Worm (Caenorhabditis elegans): ENCODE measurements around the gene dct-6.

ce11 chrIII:5990090-5990489 is 23.9 kb downstream of the dct-6 start:
- no peak for TF ChIP-seq him-1 (tag; optimal IDR thresholded peaks at IDR 0.05)
- TF ChIP-seq dao-5 (tag; optimal IDR thresholded peaks at IDR 0.05): no peak
- no peak for TF ChIP-seq W03F9.2 (tag; optimal IDR thresholded peaks at IDR 0.05)
